Worm (Caenorhabditis elegans): ENCODE results near the gene hot-4.

DNA sequence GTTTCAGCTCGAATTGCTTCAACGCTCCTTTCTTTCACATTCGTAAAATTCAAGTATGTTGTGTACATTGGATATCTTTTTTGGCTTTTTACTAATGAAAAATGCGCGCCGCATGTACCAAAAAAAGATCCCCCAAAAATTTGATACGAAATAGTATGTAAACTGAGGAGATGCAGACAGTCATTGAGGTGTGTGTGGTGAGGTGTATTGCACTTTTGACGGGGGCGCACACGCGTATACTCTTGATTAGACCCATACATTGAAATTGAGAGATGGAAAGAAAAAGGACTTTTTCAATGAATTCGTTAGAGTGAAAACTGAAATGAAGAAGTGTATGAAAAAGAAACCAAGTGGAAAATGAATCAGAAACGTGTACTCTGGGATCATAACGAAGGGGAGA, 4.2 kb downstream of the hot-4 start:
- TF ChIP-seq ref-1 (GFP tag; conservative IDR thresholded peaks at IDR 0.05) (no peak), klf-2 (GFP tag; conservative IDR thresholded peaks at IDR 0.05) (no peak), ztf-23 (GFP tag; IDR thresholded peaks at IDR 0.05) (no peak), tab-1 (GFP tag; IDR thresholded peaks at IDR 0.05) (no peak)
